Fruit fly (Drosophila melanogaster) whole organism, embryonic: ENCODE data around the gene CG6163.

Source experiments
- Awh ChIP-seq: fragments of 200-800 bp; sonication (Bioruptor generic); IDR thresholded peaks from 2 replicates; pipeline ENCODE4, ENCODE4 v1.3.6; 2022; ENCODE audit warnings: missing biosample characterization, missing genetic modification characterization
- CG10147 ChIP-seq: fragments of 200-800 bp; sonication (Bioruptor generic); optimal IDR thresholded peaks from 2 replicates; lab custom pipeline; 2019; ENCODE audit warnings: missing biosample characterization, mild to moderate bottlenecking, missing genetic modification characterization, moderate library complexity
- CG10543 ChIP-seq: fragments of 200-800 bp; sonication (Bioruptor generic); optimal IDR thresholded peaks from 3 replicates; lab custom pipeline; 2017; ENCODE audit warnings: missing biosample characterization, mild to moderate bottlenecking, missing genetic modification characterization, moderate library complexity
- CG10654 ChIP-seq: fragments of 200-800 bp; sonication (Bioruptor generic); optimal IDR thresholded peaks from 2 replicates; lab custom pipeline; 2016; ENCODE audit warnings: missing biosample characterization, missing genetic modification characterization
- CG10979 ChIP-seq: fragments of 200-800 bp; sonication (Bioruptor generic); optimal IDR thresholded peaks from 2 replicates; lab custom pipeline; 2018; ENCODE audit warnings: missing biosample characterization, mild to moderate bottlenecking, missing genetic modification characterization, moderate library complexity
- CG11695 ChIP-seq: fragments of 200-800 bp; sonication (Bioruptor generic); IDR thresholded peaks from 3 replicates; pipeline ENCODE4 v1.3.6; 2022; ENCODE audit warnings: missing biosample characterization, missing genetic modification characterization
- CG12391 ChIP-seq: fragments of 200-800 bp; sonication (Bioruptor generic); optimal IDR thresholded peaks from 3 replicates; lab custom pipeline; 2018; ENCODE audit warnings: missing biosample characterization, mild to moderate bottlenecking, missing genetic modification characterization, moderate library complexity
- CG13424 ChIP-seq: fragments of 200-800 bp; sonication (Bioruptor generic); optimal IDR thresholded peaks from 2 replicates; lab custom pipeline; 2019; ENCODE audit warnings: missing biosample characterization, mild to moderate bottlenecking, missing genetic modification characterization, moderate library complexity
- CG13624 ChIP-seq: fragments of 200-800 bp; sonication (Bioruptor generic); optimal IDR thresholded peaks from 2 replicates; lab custom pipeline; 2016; ENCODE audit warnings: missing biosample characterization, missing genetic modification characterization
- CG16863 ChIP-seq: fragments of 200-800 bp; sonication (Bioruptor generic); optimal IDR thresholded peaks from 3 replicates; lab custom pipeline; 2016; ENCODE audit warnings: missing biosample characterization, missing genetic modification characterization
- CG17612 ChIP-seq: fragments of 200-800 bp; sonication (Bioruptor generic); IDR thresholded peaks from 2 replicates; pipeline ENCODE4 v1.3.6; 2022; ENCODE audit warnings: missing biosample characterization, missing genetic modification characterization
- CG1792 ChIP-seq: fragments of 200-800 bp; sonication (Bioruptor generic); optimal IDR thresholded peaks from 2 replicates; lab custom pipeline; 2016; ENCODE audit warnings: missing biosample characterization, missing genetic modification characterization
- CG2199 ChIP-seq: fragments of 200-800 bp; sonication (Bioruptor generic); IDR thresholded peaks from 3 replicates; pipeline ENCODE4 v1.3.6; 2022; ENCODE audit warnings: missing biosample characterization, missing genetic modification characterization
- CG2202 ChIP-seq: fragments of 200-800 bp; sonication (Bioruptor generic); optimal IDR thresholded peaks from 2 replicates; lab custom pipeline; 2018; ENCODE audit warnings: missing biosample characterization, mild to moderate bottlenecking, missing genetic modification characterization
- CG30403 ChIP-seq: fragments of 200-800 bp; sonication (Bioruptor generic); optimal IDR thresholded peaks from 3 replicates; lab custom pipeline; 2016; ENCODE audit warnings: missing biosample characterization, missing genetic modification characterization
- CG30431 ChIP-seq: fragments of 200-800 bp; sonication (Bioruptor generic); optimal IDR thresholded peaks from 2 replicates; lab custom pipeline; 2017; ENCODE audit warnings: missing biosample characterization, missing genetic modification characterization
- CG3163 ChIP-seq: fragments of 200-800 bp; sonication (Bioruptor generic); optimal IDR thresholded peaks from 3 replicates; lab custom pipeline; 2016; ENCODE audit warnings: missing biosample characterization, missing genetic modification characterization
- CG33557 ChIP-seq: fragments of 200-800 bp; sonication (Bioruptor generic); optimal IDR thresholded peaks from 2 replicates; lab custom pipeline; 2019; ENCODE audit warnings: missing biosample characterization, mild to moderate bottlenecking, missing genetic modification characterization, moderate library complexity
- CG3995 ChIP-seq: fragments of 200-800 bp; sonication (Bioruptor generic); optimal IDR thresholded peaks from 3 replicates; lab custom pipeline; 2016; ENCODE audit warnings: missing biosample characterization, missing genetic modification characterization
- CG4424 ChIP-seq: fragments of 200-800 bp; sonication (Bioruptor generic); optimal IDR thresholded peaks from 3 replicates; lab custom pipeline; 2016; ENCODE audit warnings: missing biosample characterization, missing genetic modification characterization
- CG8089 ChIP-seq: fragments of 200-800 bp; sonication (Bioruptor generic); optimal IDR thresholded peaks from 3 replicates; lab custom pipeline; 2016; ENCODE audit warnings: missing biosample characterization, missing genetic modification characterization
- CG8924 ChIP-seq: fragments of 200-800 bp; optimal IDR thresholded peaks from 3 replicates; lab custom pipeline; 2019; ENCODE audit warnings: missing biosample characterization, mild to moderate bottlenecking, missing genetic modification characterization, moderate library complexity
- CG8944 ChIP-seq: fragments of 200-800 bp; sonication (Bioruptor generic); optimal IDR thresholded peaks from 3 replicates; lab custom pipeline; 2016; ENCODE audit warnings: missing biosample characterization, missing genetic modification characterization
- CG9727 ChIP-seq: fragments of 200-800 bp; sonication (Bioruptor generic); optimal IDR thresholded peaks from 3 replicates; lab custom pipeline; 2017; ENCODE audit warnings: missing biosample characterization, mild to moderate bottlenecking, missing genetic modification characterization
- D19A ChIP-seq: fragments of 200-800 bp; optimal IDR thresholded peaks from 3 replicates; lab custom pipeline; 2019; ENCODE audit warnings: missing biosample characterization, mild to moderate bottlenecking, missing genetic modification characterization, moderate library complexity
- Hmr ChIP-seq: fragments of 200-800 bp; sonication (Bioruptor generic); optimal IDR thresholded peaks from 3 replicates; lab custom pipeline; 2017; ENCODE audit warnings: mild to moderate bottlenecking, missing biosample characterization, missing genetic modification reagents, missing genetic modification characterization
- Kr ChIP-seq: fragments of 200-800 bp; sonication (Bioruptor generic); optimal IDR thresholded peaks from 2 replicates; lab custom pipeline; 2017; ENCODE audit warnings: missing biosample characterization, mild to moderate bottlenecking, missing genetic modification characterization
- Sin3A ChIP-seq: fragments of >200 bp; optimal IDR thresholded peaks from 2 replicates; lab custom pipeline; 2018
- Sox102F ChIP-seq: fragments of 200-800 bp; sonication (Bioruptor generic); optimal IDR thresholded peaks from 2 replicates; lab custom pipeline; 2018; ENCODE audit warnings: missing biosample characterization, mild to moderate bottlenecking, missing genetic modification characterization, moderate library complexity
- Spps ChIP-seq: fragments of 200-800 bp; sonication (Bioruptor generic); optimal IDR thresholded peaks from 2 replicates; lab custom pipeline; 2018; ENCODE audit warnings: missing biosample characterization, mild to moderate bottlenecking, missing genetic modification characterization
- Tbp ChIP-seq: fragments of >200 bp; optimal IDR thresholded peaks from 2 replicates; lab custom pipeline; 2018; ENCODE audit warnings: missing biosample characterization, missing genetic modification characterization
- bsh ChIP-seq, 2 experiments: fragments of 200-800 bp; sonication (Bioruptor generic); optimal IDR thresholded peaks; 2 replicates each; lab custom pipeline; 2017 to 2018; ENCODE audit warnings: mild to moderate bottlenecking in 2 of 2, missing biosample characterization in 2 of 2, missing genetic modification characterization in 2 of 2, moderate library complexity in 1 of 2
- crc ChIP-seq: fragments of 200-800 bp; sonication (Bioruptor generic); optimal IDR thresholded peaks from 2 replicates; lab custom pipeline; 2016; ENCODE audit warnings: missing biosample characterization, missing genetic modification characterization
- cwo ChIP-seq: fragments of 200-800 bp; sonication (Bioruptor generic); optimal IDR thresholded peaks from 3 replicates; lab custom pipeline; 2017; ENCODE audit warnings: missing biosample characterization, missing genetic modification characterization, mild to moderate bottlenecking, moderate library complexity, missing genetic modification reagents
- da ChIP-seq: fragments of 200-800 bp; sonication (Bioruptor generic); optimal IDR thresholded peaks from 2 replicates; lab custom pipeline; 2016; ENCODE audit warnings: missing biosample characterization, missing genetic modification characterization
- dm ChIP-seq: fragments of 200-800 bp; sonication (Bioruptor generic); optimal IDR thresholded peaks from 3 replicates; lab custom pipeline; 2016; ENCODE audit warnings: missing biosample characterization, missing genetic modification characterization
- dpn ChIP-seq, 2 experiments: fragments of 200-800 bp; sonication (Bioruptor generic); optimal IDR thresholded peaks; 3 replicates each; lab custom pipeline; 2016; ENCODE audit warnings: missing biosample characterization in 2 of 2, missing genetic modification characterization in 2 of 2
- eve ChIP-seq, 2 experiments: fragments of >200 bp; optimal IDR thresholded peaks; 2 replicates each; lab custom pipeline; 2017; ENCODE audit warnings: missing biosample characterization in 2 of 2, missing genetic modification characterization in 2 of 2
- gem ChIP-seq: fragments of 200-800 bp; sonication (Bioruptor generic); optimal IDR thresholded peaks from 2 replicates; lab custom pipeline; 2019; ENCODE audit warnings: missing biosample characterization, mild to moderate bottlenecking, missing genetic modification characterization, moderate library complexity
- lab ChIP-seq: fragments of 200-800 bp; sonication (Bioruptor generic); optimal IDR thresholded peaks from 3 replicates; lab custom pipeline; 2017; ENCODE audit warnings: missing biosample characterization, missing genetic modification characterization, mild to moderate bottlenecking, moderate library complexity, missing genetic modification reagents
- lola ChIP-seq, 3 experiments: fragments of >200 bp in 2 of 3; fragments of 200-800 bp in 1 of 3; sonication (Bioruptor generic) in 1 of 3; optimal IDR thresholded peaks; 2 replicates each; lab custom pipeline; 2017 to 2019; ENCODE audit warnings: missing biosample characterization in 3 of 3, missing genetic modification characterization in 3 of 3, mild to moderate bottlenecking in 1 of 3, moderate library complexity in 1 of 3
- nerfin-1 ChIP-seq: fragments of 200-800 bp; sonication (Bioruptor generic); optimal IDR thresholded peaks from 3 replicates; lab custom pipeline; 2019; ENCODE audit warnings: missing biosample characterization, mild to moderate bottlenecking, missing genetic modification characterization, moderate library complexity
- nmo ChIP-seq: fragments of 200-800 bp; sonication (Bioruptor generic); optimal IDR thresholded peaks from 2 replicates; lab custom pipeline; 2018; ENCODE audit warnings: missing biosample characterization, mild to moderate bottlenecking, missing genetic modification characterization, moderate library complexity
- pb ChIP-seq: fragments of 200-800 bp; sonication (Bioruptor generic); optimal IDR thresholded peaks from 3 replicates; lab custom pipeline; 2016; ENCODE audit warnings: missing biosample characterization, missing genetic modification characterization
- phol ChIP-seq: fragments of 200-800 bp; sonication (Bioruptor generic); optimal IDR thresholded peaks from 3 replicates; lab custom pipeline; 2018; ENCODE audit warnings: missing biosample characterization, mild to moderate bottlenecking, missing genetic modification characterization, moderate library complexity
- pros ChIP-seq: fragments of 200-800 bp; sonication (Bioruptor generic); optimal IDR thresholded peaks from 3 replicates; lab custom pipeline; 2019; ENCODE audit warnings: missing biosample characterization, mild to moderate bottlenecking, missing genetic modification characterization, moderate library complexity
- salm ChIP-seq: fragments of 200-800 bp; sonication (Bioruptor generic); optimal IDR thresholded peaks from 2 replicates; lab custom pipeline; 2018; ENCODE audit warnings: missing biosample characterization, mild to moderate bottlenecking, missing genetic modification characterization
- usp ChIP-seq: fragments of >200 bp; optimal IDR thresholded peaks from 2 replicates; lab custom pipeline; 2017; ENCODE audit warnings: missing biosample characterization, missing genetic modification characterization

CG6163 gene

DNA sequence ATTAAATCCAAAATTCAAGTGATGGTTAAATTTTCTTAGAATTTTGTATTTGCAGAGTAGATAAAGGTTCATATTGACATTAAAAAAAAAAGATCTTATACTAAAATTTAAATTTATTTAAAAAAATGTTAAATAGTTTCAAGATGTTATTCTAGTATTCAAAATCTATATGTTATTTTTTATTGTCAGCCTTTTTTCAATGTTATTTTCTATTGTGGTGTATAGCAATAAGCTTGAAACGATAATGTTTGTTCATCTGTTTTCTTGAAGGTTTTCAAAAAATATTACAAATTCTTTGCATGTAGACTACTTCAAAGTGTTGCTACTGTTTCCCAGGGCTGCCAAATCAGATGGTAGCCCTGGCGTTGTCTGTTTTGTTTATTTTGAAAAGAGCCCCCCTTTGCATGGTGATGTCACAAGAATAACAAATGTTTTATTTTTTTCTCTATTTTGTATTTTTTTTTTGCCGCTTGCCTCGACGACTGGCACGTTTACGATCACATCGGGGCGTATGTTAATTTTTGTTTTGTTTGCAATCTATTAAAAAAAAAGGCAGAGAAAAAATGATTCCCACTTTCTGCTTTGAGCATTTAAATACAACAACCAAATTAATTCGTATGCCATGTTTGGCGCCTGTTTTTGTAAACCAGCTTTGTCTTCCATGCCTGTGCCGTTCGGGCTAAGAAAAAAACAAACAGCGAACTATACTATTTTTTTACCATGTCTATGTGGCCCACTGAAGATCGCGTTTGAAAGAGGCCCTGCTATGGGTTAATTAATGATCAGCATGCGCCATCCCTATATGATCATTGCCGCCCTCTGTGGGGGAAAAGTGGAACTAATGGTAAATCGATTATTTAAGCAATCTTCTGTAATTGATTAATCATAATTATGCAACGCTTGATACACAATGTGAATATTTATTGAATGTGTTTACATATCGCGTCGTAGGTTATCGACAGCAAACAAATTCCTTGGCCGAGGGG, 13.7 kb downstream of the CG6163 start (continued):
- TF ChIP-seq da (GFP tag; lab: Kevin White, UChicago) (no peak), lab (GFP tag; lab: Kevin White, UChicago) (peak; percentile 33), Hmr (no peak), CG30431 (GFP tag; lab: Kevin White, UChicago) (no peak), CG3163 (GFP tag; lab: Kevin White, UChicago) (no peak), dm (GFP tag; lab: Kevin White, UChicago) (peak; percentile 13), CG4424 (peak; percentile 70), CG9727 (GFP tag; lab: Kevin White, UChicago) (peak; percentile 77), D19A (peak; percentile 44), pros (no peak), crc (GFP tag; lab: Kevin White, UChicago) (no peak), CG10654 (GFP tag; lab: Kevin White, UChicago) (no peak), CG3995 (GFP tag; lab: Kevin White, UChicago) (no peak), salm (no peak), Awh (GFP tag; lab: Robert Waterston, UW) (peak; percentile 52; the same call in 1 of the 2 replicates), CG16863 (GFP tag; lab: Kevin White, UChicago) (peak; percentile 28), CG13624 (peak; percentile 31), CG10979 (tag; lab: Kevin White, UChicago) (peak; percentile 92), Sin3A (lab: Kevin White, UChicago) (no peak), CG10543 (GFP tag; lab: Kevin White, UChicago) (peak; percentile 72), CG1792 (GFP tag; lab: Kevin White, UChicago) (no peak), CG8944 (peak; percentile 0), Kr (GFP tag; lab: Kevin White, UChicago) (no peak), cwo (GFP tag; lab: Kevin White, UChicago) (peak; percentile 62), Tbp (GFP tag; lab: Kevin White, UChicago) (no peak), gem (tag; lab: Kevin White, UChicago) (peak; percentile 76), CG11695 (peak; percentile 31; the same call in 1 of the 3 replicates), CG33557 (GFP tag; lab: Kevin White, UChicago) (peak; percentile 58), CG30403 (GFP tag; lab: Kevin White, UChicago) (peak; percentile 49), Spps (peak; percentile 7), lola (GFP tag; optimal IDR thresholded peaks at IDR 0.05; lab: Kevin White, UChicago) (peak in 1 of 3 experiments; percentile 72), CG17612 (GFP tag; lab: Robert Waterston, UW) (no peak), pb (no peak), dpn (GFP tag; optimal IDR thresholded peaks at IDR 0.05; lab: Kevin White, UChicago) (peak; percentile 3 to 37), CG8089 (GFP tag; lab: Kevin White, UChicago) (no peak), CG10147 (GFP tag; lab: Kevin White, UChicago) (peak; percentile 62), CG12391 (tag; lab: Kevin White, UChicago) (peak; percentile 81), CG2202 (no peak), bsh (GFP tag; optimal IDR thresholded peaks at IDR 0.05; lab: Kevin White, UChicago) (peak; percentile 53 to 85), phol (peak; percentile 80), eve (GFP tag; optimal IDR thresholded peaks at IDR 0.05; lab: Kevin White, UChicago) (peak in 1 of 2 experiments; percentile 35), nerfin-1 (tag; lab: Kevin White, UChicago) (peak; percentile 54), CG13424 (tag; lab: Kevin White, UChicago) (peak; percentile 69), Sox102F (GFP tag; lab: Kevin White, UChicago) (peak; percentile 64), CG2199 (GFP tag; lab: Robert Waterston, UW) (peak; percentile 37; the same call in 2 of the 3 replicates), usp (GFP tag; lab: Kevin White, UChicago) (no peak), nmo (peak; percentile 87), CG8924 (tag; lab: Kevin White, UChicago) (peak; percentile 75)
